Fruit fly (Drosophila melanogaster): ENCODE results near the gene bcn92.

The bcn92 gene

dm6 chrX:2136831-2137452, 12.5 kb downstream of the bcn92 start (continued):
- TF ChIP-seq CG9797 (GFP tag; optimal IDR thresholded peaks at IDR 0.05) (peak; percentile 82), da (GFP tag; optimal IDR thresholded peaks at IDR 0.05) (peak; percentile 99), CG1233 (GFP tag; optimal IDR thresholded peaks at IDR 0.05) (peak; percentile 100), CG13775 (GFP tag; optimal IDR thresholded peaks at IDR 0.05) (peak; percentile 100), Ptx1 (GFP tag; IDR thresholded peaks at IDR 0.05) (peak; percentile 100), CG5953 (GFP tag; IDR thresholded peaks at IDR 0.05) (peak; percentile 100), Chrac-16 (GFP tag; optimal IDR thresholded peaks at IDR 0.05) (peak; percentile 100), Hmr (GFP tag; optimal IDR thresholded peaks at IDR 0.05) (peak; percentile 100), tap (tag; optimal IDR thresholded peaks at IDR 0.05) (peak; percentile 100), CG32767 (GFP tag; IDR thresholded peaks at IDR 0.05) (peak; percentile 100), CG17912 (GFP tag; optimal IDR thresholded peaks at IDR 0.05) (peak; percentile 100), vvl (GFP tag; IDR thresholded peaks at IDR 0.05) (peak; percentile 100), mam (GFP tag; optimal IDR thresholded peaks at IDR 0.05) (peak; percentile 100), CG14710 (tag; optimal IDR thresholded peaks at IDR 0.05) (peak; percentile 99), trh (GFP tag; optimal IDR thresholded peaks at IDR 0.05) (peak; percentile 100), maf-S (GFP tag; optimal IDR thresholded peaks at IDR 0.05) (peak; percentile 100), Spps (tag; optimal IDR thresholded peaks at IDR 0.05) (peak; percentile 100), salm (tag; optimal IDR thresholded peaks at IDR 0.05) (peak; percentile 99), Asciz (GFP tag; optimal IDR thresholded peaks at IDR 0.05) (peak; percentile 100), CG9817 (tag; optimal IDR thresholded peaks at IDR 0.05) (peak; percentile 100), CG15479 (GFP tag; optimal IDR thresholded peaks at IDR 0.05) (peak; percentile 79), bbx (GFP tag; IDR thresholded peaks at IDR 0.05; ENCODE audit: partially characterized antibody) (peak; percentile 36; the same call in 1 of the 2 replicates), lab (GFP tag; optimal IDR thresholded peaks at IDR 0.05) (peak; percentile 100), Camta (GFP tag; optimal IDR thresholded peaks at IDR 0.05) (peak; percentile 100), CG2199 (GFP tag; IDR thresholded peaks at IDR 0.05) (peak; percentile 100), CG3847 (GFP tag; IDR thresholded peaks at IDR 0.05) (peak; percentile 100), CG11504 (tag; optimal IDR thresholded peaks at IDR 0.05) (peak; percentile 99), ind (GFP tag; optimal IDR thresholded peaks at IDR 0.05) (peak; percentile 100), Six4 (GFP tag; optimal IDR thresholded peaks at IDR 0.05) (peak; percentile 100), HLH54F (GFP tag; optimal IDR thresholded peaks at IDR 0.05) (peak; percentile 100), Neu2 (GFP tag; optimal IDR thresholded peaks at IDR 0.05; ENCODE audit: borderline replicate concordance) (peak; percentile 100), Pdp1 (GFP tag; optimal IDR thresholded peaks at IDR 0.05) (peak; percentile 100), CG31365 (tag; optimal IDR thresholded peaks at IDR 0.05) (peak; percentile 96), BtbVII (GFP tag; optimal IDR thresholded peaks at IDR 0.05) (peak; percentile 99), CG4820 (GFP tag; optimal IDR thresholded peaks at IDR 0.05) (peak; percentile 99), CG12104 (GFP tag; optimal IDR thresholded peaks at IDR 0.05) (peak; percentile 100), CG10209 (GFP tag; optimal IDR thresholded peaks at IDR 0.05) (peak; percentile 100), CG18011 (GFP tag; optimal IDR thresholded peaks at IDR 0.05) (peak; percentile 92), CG4730 (GFP tag; IDR thresholded peaks at IDR 0.05) (peak; percentile 100), CG13624 (GFP tag; optimal IDR thresholded peaks at IDR 0.05) (peak; percentile 100), Dek (tag; optimal IDR thresholded peaks at IDR 0.05) (peak; percentile 100), CG12155 (GFP tag; optimal IDR thresholded peaks at IDR 0.05) (peak; percentile 99), Med (GFP tag) (peak; percentile 100), CG12391 (tag; optimal IDR thresholded peaks at IDR 0.05) (peak; percentile 100), CG17612 (GFP tag; IDR thresholded peaks at IDR 0.05) (peak; percentile 100), CG4360 (GFP tag; IDR thresholded peaks at IDR 0.05) (peak; percentile 97), Scr (GFP tag; IDR thresholded peaks at IDR 0.05; ENCODE audit: partially characterized antibody) (no peak), bowl (GFP tag; IDR thresholded peaks at IDR 0.05) (peak; percentile 100), CG18476 (GFP tag; optimal IDR thresholded peaks at IDR 0.05) (peak; percentile 99)

Measured in whole organism, embryonic.